Worm (Caenorhabditis elegans) whole organism, L4/young adult: ENCODE measurements around the gene F58H1.7.

Source experiments
- W03F9.2 ChIP-seq: fragments of 150-350 bp; optimal IDR thresholded peaks from 2 replicates; lab custom pipeline; 2014; ENCODE audit warnings: missing biosample characterization, missing genetic modification characterization
- dao-5 ChIP-seq: sonication (generic microtip); optimal IDR thresholded peaks from 2 replicates; lab custom pipeline; 2016; ENCODE audit warnings: missing genotype, missing genetic modification characterization, moderate library complexity, missing compliant biosample characterization
- him-1 ChIP-seq: sonication (generic microtip); optimal IDR thresholded peaks from 2 replicates; lab custom pipeline; 2016; ENCODE audit warnings: missing genotype, missing genetic modification reagents, missing genetic modification characterization, missing compliant biosample characterization

- TF ChIP-seq him-1, result peak; percentile 48
- peak; percentile 94 for TF ChIP-seq dao-5 (tag; lab: Kevin White, UChicago)
- peak; percentile 62 for TF ChIP-seq W03F9.2 (tag; lab: Kevin White, UChicago)
Observed at ce11 chrV:12001747-12002456, 37.3 kb upstream of the F58H1.7 start, which contains the start of gene gcy-33.
